Worm (Caenorhabditis elegans) whole organism, L3 larva: ENCODE results near the gene ceh-19.

ENCODE experiments used
- R02D3.7 ChIP-seq: fragments of 150-350 bp; optimal IDR thresholded peaks from 2 replicates; lab custom pipeline; 2014; ENCODE audit warnings: missing biosample characterization, missing genetic modification characterization
- ZK546.5 ChIP-seq: sonication (generic microtip); optimal IDR thresholded peaks from 2 replicates; lab custom pipeline; 2017; ENCODE audit warnings: missing biosample characterization, missing genetic modification characterization
- ama-1 ChIP-seq: fragments of 150-350 bp; optimal IDR thresholded peaks from 2 replicates; lab custom pipeline; 2018
- ceh-16 ChIP-seq: sonication (generic microtip); optimal IDR thresholded peaks from 2 replicates; lab custom pipeline; 2017; ENCODE audit warnings: missing biosample characterization, missing genetic modification characterization
- daf-12 ChIP-seq: fragments of 150-350 bp; optimal IDR thresholded peaks from 2 replicates; lab custom pipeline; 2014; ENCODE audit warnings: missing biosample characterization, missing genetic modification reagents, missing genetic modification characterization
- egl-5 ChIP-seq: fragments of 150-350 bp; optimal IDR thresholded peaks from 2 replicates; lab custom pipeline; 2017; ENCODE audit warnings: missing biosample characterization, missing genetic modification reagents, missing genetic modification characterization, inconsistent platforms
- fos-1 ChIP-seq: fragments of 150-350 bp; optimal IDR thresholded peaks from 2 replicates; lab custom pipeline; 2014; ENCODE audit warnings: missing biosample characterization, missing genetic modification characterization
- lin-39 ChIP-seq: fragments of 150-350 bp; optimal IDR thresholded peaks from 2 replicates; lab custom pipeline; 2018; ENCODE audit warnings: missing biosample characterization, missing genetic modification reagents, missing genetic modification characterization
- mdl-1 ChIP-seq: fragments of 150-350 bp; optimal IDR thresholded peaks from 2 replicates; lab custom pipeline; 2014; ENCODE audit warnings: missing biosample characterization, missing genetic modification characterization
- nhr-77 ChIP-seq: fragments of 150-350 bp; optimal IDR thresholded peaks from 2 replicates; lab custom pipeline; 2014; ENCODE audit warnings: missing biosample characterization, missing genetic modification characterization
- sea-2 ChIP-seq: fragments of 150-350 bp; sonication (generic microtip); optimal IDR thresholded peaks from 4 replicates; lab custom pipeline; 2014; ENCODE audit warnings: missing biosample characterization, missing genetic modification reagents, missing genetic modification characterization

ce11 chrIV:7914991-7915390 lies 40.8 kb downstream of the ceh-19 start, which contains the start of gene C49H3.4:
- TF ChIP-seq ama-1 (no peak), ZK546.5 (tag; lab: Kevin White, UChicago) (no peak), sea-2 (GFP tag; lab: Kevin White, UChicago) (no peak), fos-1 (tag; lab: Kevin White, UChicago) (no peak), egl-5 (tag; lab: Kevin White, UChicago) (no peak), daf-12 (tag; lab: Kevin White, UChicago) (no peak), nhr-77 (tag; lab: Kevin White, UChicago) (no peak), mdl-1 (tag; lab: Kevin White, UChicago) (no peak), R02D3.7 (tag; lab: Kevin White, UChicago) (no peak), ceh-16 (no peak), lin-39 (tag; lab: Kevin White, UChicago) (no peak)
